Worm (Caenorhabditis elegans): Measurements from ENCODE around the gene npr-1.

npr-1 gene

ce11 chrX:4792979-4793378 lies 23.2 kb upstream of the npr-1 start, which contains the start of gene F43C9.1:
Gene F43C9.1, plus strand, starts transcription at chrX:4793279.
- TF ChIP-seq zag-1 (tag; optimal IDR thresholded peaks at IDR 0.05) = no peak
- TF ChIP-seq pha-4 (GFP tag; IDR thresholded peaks at IDR 0.05) = no peak
- no peak for TF ChIP-seq pha-4 (tag; optimal IDR thresholded peaks at IDR 0.05)
- TF ChIP-seq lsy-2 (tag; optimal IDR thresholded peaks at IDR 0.05) = no peak
- peak; percentile 34 for TF ChIP-seq hlh-11 (tag; optimal IDR thresholded peaks at IDR 0.05)
- TF ChIP-seq set-16 (GFP tag; IDR thresholded peaks at IDR 0.05) = no peak
- no peak for TF ChIP-seq nhr-111 (GFP tag; optimal IDR thresholded peaks at IDR 0.05)
- 0 out of 2 replicates have a peak, but pooled peaks have one; percentile 17 for TF ChIP-seq dmd-6 (GFP tag; IDR thresholded peaks at IDR 0.05)
- TF ChIP-seq daf-16 (GFP tag; optimal IDR thresholded peaks at IDR 0.05) = no peak
- TF ChIP-seq daf-16 (tag; optimal IDR thresholded peaks at IDR 0.05) = peak; percentile 8
- TF ChIP-seq egl-43 (GFP tag; IDR thresholded peaks at IDR 0.05) = no peak
- no peak for TF ChIP-seq rbr-2 (tag; optimal IDR thresholded peaks at IDR 0.05)
- no peak for TF ChIP-seq unc-62 (GFP tag; optimal IDR thresholded peaks at IDR 0.05 in 1 of 2)
- no peak for TF ChIP-seq unc-62 (tag; optimal IDR thresholded peaks at IDR 0.05)
- TF ChIP-seq skn-1 (tag; optimal IDR thresholded peaks at IDR 0.05) = no peak
- TF ChIP-seq ztf-7 (tag; optimal IDR thresholded peaks at IDR 0.05) = no peak

- TF ChIP-seq unc-62 (GFP tag; optimal IDR thresholded peaks at IDR 0.05 in 1 of 2) = peak in 1 of 2 experiments; percentile 54
- TF ChIP-seq unc-62 (tag; optimal IDR thresholded peaks at IDR 0.05) = no peak
- TF ChIP-seq lin-38 (GFP tag; IDR thresholded peaks at IDR 0.05) = no peak
- no peak for TF ChIP-seq daf-16 (GFP tag; optimal IDR thresholded peaks at IDR 0.05)
- TF ChIP-seq daf-16 (tag; optimal IDR thresholded peaks at IDR 0.05) = peak; percentile 57
Observed at ce11 chrX:4790614-4791013, 20.8 kb upstream of the npr-1 start.

- TF ChIP-seq pqm-1 (tag; optimal IDR thresholded peaks at IDR 0.05) (peak; percentile 11), fkh-10 (GFP tag; optimal IDR thresholded peaks at IDR 0.05) (no peak), R02D3.7 (tag; optimal IDR thresholded peaks at IDR 0.05) (peak; percentile 30), pha-4 (GFP tag; IDR thresholded peaks at IDR 0.05) (peak; percentile 84), pha-4 (tag; optimal IDR thresholded peaks at IDR 0.05) (no peak), ceh-44 (GFP tag; IDR thresholded peaks at IDR 0.05) (0 out of 2 replicates have a peak, but pooled peaks have one; percentile 24), F10B5.3 (tag; optimal IDR thresholded peaks at IDR 0.05) (peak; percentile 51), attf-4 (tag; optimal IDR thresholded peaks at IDR 0.05) (no peak), arid-1 (GFP tag; conservative IDR thresholded peaks at IDR 0.05) (peak; percentile 89), hlh-30 (tag; optimal IDR thresholded peaks at IDR 0.05; ENCODE audit: insufficient read depth) (peak; percentile 44), spr-3 (GFP tag; optimal IDR thresholded peaks at IDR 0.05) (peak; percentile 1), dmd-9 (GFP tag; IDR thresholded peaks at IDR 0.05) (peak; percentile 47; the same call in 1 of the 2 replicates), duxl-1 (tag; optimal IDR thresholded peaks at IDR 0.05; ENCODE audit: poor library complexity) (peak; percentile 89), dpl-1 (GFP tag; optimal IDR thresholded peaks at IDR 0.05) (no peak), egl-27 (tag; optimal IDR thresholded peaks at IDR 0.05) (no peak), vab-7 (GFP tag; IDR thresholded peaks at IDR 0.05) (peak; percentile 85), zag-1 (tag; optimal IDR thresholded peaks at IDR 0.05) (no peak), lin-39 (tag; optimal IDR thresholded peaks at IDR 0.05) (no peak), mxl-3 (GFP tag; optimal IDR thresholded peaks at IDR 0.05) (peak; percentile 30), nhr-25 (tag; optimal IDR thresholded peaks at IDR 0.05; ENCODE audit: borderline replicate concordance, insufficient read depth) (no peak), gei-8 (GFP tag; optimal IDR thresholded peaks at IDR 0.05) (peak; percentile 43), hlh-11 (tag; optimal IDR thresholded peaks at IDR 0.05) (peak; percentile 60), lin-15B (tag; optimal IDR thresholded peaks at IDR 0.05) (no peak), hmg-1.1 (GFP tag; IDR thresholded peaks at IDR 0.05) (peak; percentile 73), lin-29 (GFP tag; IDR thresholded peaks at IDR 0.05) (peak; percentile 50; the same call in 1 of the 2 replicates), ama-1 (optimal IDR thresholded peaks at IDR 0.05) (no peak), rbr-2 (tag; optimal IDR thresholded peaks at IDR 0.05) (peak; percentile 40), php-3 (GFP tag; IDR thresholded peaks at IDR 0.05) (peak; percentile 60; the same call in 1 of the 2 replicates), daf-12 (tag; optimal IDR thresholded peaks at IDR 0.05) (no peak), Y75B8A.6 (GFP tag; IDR thresholded peaks at IDR 0.05) (no peak), unc-62 (GFP tag; optimal IDR thresholded peaks at IDR 0.05 in 1 of 2) (peak in 1 of 2 experiments; percentile 18), unc-62 (tag; optimal IDR thresholded peaks at IDR 0.05) (no peak), dmd-8 (GFP tag; IDR thresholded peaks at IDR 0.05) (peak; percentile 90), madf-9 (GFP tag; conservative IDR thresholded peaks at IDR 0.05) (peak; percentile 69; the same call in 1 of the 2 replicates), daf-19 (GFP tag; conservative IDR thresholded peaks at IDR 0.05) (peak; percentile 54; the same call in 1 of the 2 replicates), lir-3 (tag; optimal IDR thresholded peaks at IDR 0.05) (peak; percentile 3)
Observed at ce11 chrX:4788958-4789357, 19.2 kb upstream of the npr-1 start.

Data from whole organism, L4 larva.